Fruit fly (Drosophila melanogaster): ENCODE measurements around the gene CG43931.

dm6 chr3L:20946054-20946453, 48.7 kb downstream of the CG43931 start:
- no peak for TF ChIP-seq CG33017 (tag; optimal IDR thresholded peaks at IDR 0.05)
- no peak for TF ChIP-seq bab1 (GFP tag; optimal IDR thresholded peaks at IDR 0.05)
- no peak for TF ChIP-seq kay (GFP tag; ENCODE audit: borderline replicate concordance)

Data from whole organism, adult.